Worm (Caenorhabditis elegans): Measurements from ENCODE around the gene F55A4.3.

ce11 chrX:1046156-1046831 lies 21.4 kb upstream of the F55A4.3 start, which contains the start of gene vpat-1:
- TF ChIP-seq W03F9.2 (tag; optimal IDR thresholded peaks at IDR 0.05), result no peak
- no peak for TF ChIP-seq dao-5 (tag; optimal IDR thresholded peaks at IDR 0.05)
